Worm (Caenorhabditis elegans) whole organism, mixed stage, embryonic: Measurements from ENCODE around the gene F36D3.8.

ENCODE experiments used
- blmp-1 ChIP-seq: fragments of 150-350 bp; optimal IDR thresholded peaks from 2 replicates; lab custom pipeline; 2014; ENCODE audit warnings: missing biosample characterization, missing genetic modification characterization
- elt-3 ChIP-seq: fragments of 150-350 bp; optimal IDR thresholded peaks from 2 replicates; lab custom pipeline; 2014; ENCODE audit warnings: missing biosample characterization, missing genetic modification characterization
- lin-13 ChIP-seq: fragments of 150-350 bp; optimal IDR thresholded peaks from 2 replicates; lab custom pipeline; 2014; ENCODE audit warnings: missing biosample characterization, missing genetic modification characterization
- nhr-2 ChIP-seq: fragments of 150-350 bp; optimal IDR thresholded peaks from 2 replicates; lab custom pipeline; 2014; ENCODE audit warnings: missing biosample characterization, missing genetic modification characterization
- nhr-237 ChIP-seq: fragments of 150-350 bp; optimal IDR thresholded peaks from 2 replicates; lab custom pipeline; 2014; ENCODE audit warnings: missing biosample characterization, missing genetic modification characterization
- nhr-76 ChIP-seq: sonication (generic microtip); optimal IDR thresholded peaks from 2 replicates; lab custom pipeline; 2017; ENCODE audit warnings: missing biosample characterization, missing genetic modification characterization
- sptf-1 ChIP-seq: sonication (generic microtip); optimal IDR thresholded peaks from 2 replicates; lab custom pipeline; 2017; ENCODE audit warnings: mild to moderate bottlenecking, missing genetic modification characterization, moderate library complexity, missing compliant biosample characterization
- unc-39 ChIP-seq: fragments of 150-350 bp; optimal IDR thresholded peaks from 2 replicates; lab custom pipeline; 2014; ENCODE audit warnings: missing biosample characterization, missing genetic modification characterization
- unc-62 ChIP-seq: fragments of 150-350 bp; optimal IDR thresholded peaks from 2 replicates; lab custom pipeline; 2014; ENCODE audit warnings: missing biosample characterization, missing genetic modification reagents, missing genetic modification characterization
- ztf-11 ChIP-seq: fragments of 150-350 bp; optimal IDR thresholded peaks from 2 replicates; lab custom pipeline; 2014; ENCODE audit warnings: missing biosample characterization, missing genetic modification characterization

DNA sequence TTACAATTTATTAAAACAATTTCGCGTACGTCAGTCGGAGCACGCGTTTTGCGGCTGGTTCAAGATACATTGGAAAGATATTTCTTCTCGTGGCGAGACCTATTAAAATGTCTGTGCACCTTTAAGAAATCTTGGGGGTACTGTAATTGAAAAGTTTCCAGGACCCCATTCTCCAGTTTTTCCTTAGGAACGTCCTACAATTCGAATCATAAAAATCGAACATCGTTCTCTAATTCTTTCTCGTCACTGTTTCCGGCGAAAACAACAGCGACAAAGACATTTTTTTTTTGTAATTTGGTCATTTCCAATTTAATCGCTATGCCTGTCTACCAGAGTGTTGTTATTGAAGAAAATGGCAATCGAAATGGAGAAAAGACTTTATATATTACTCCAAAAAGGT, 9.7 kb downstream of the F36D3.8 start, which contains the start of gene Y32B12B.1:
- TF ChIP-seq elt-3 (tag; lab: Kevin White, UChicago) (no peak), nhr-2 (tag; lab: Kevin White, UChicago) (no peak), blmp-1 (tag; lab: Kevin White, UChicago) (no peak), sptf-1 (tag; lab: Kevin White, UChicago) (no peak), unc-39 (tag; lab: Kevin White, UChicago) (no peak), unc-62 (GFP tag; lab: Kevin White, UChicago) (no peak), nhr-237 (no peak), nhr-76 (tag; lab: Kevin White, UChicago) (no peak), ztf-11 (tag; lab: Kevin White, UChicago) (no peak), lin-13 (tag; lab: Kevin White, UChicago) (no peak)
